Fruit fly (Drosophila melanogaster) whole organism, adult: Measurements from ENCODE around the gene sff.
A peak's percentile ranks its signal among the peaks of the same experiment; 100 is the strongest.

Source experiments
- CG11617 ChIP-seq: fragments of 200-800 bp; sonication (Bioruptor generic); optimal IDR thresholded peaks from 2 replicates; lab custom pipeline; 2017; ENCODE audit warnings: mild to moderate bottlenecking, missing biosample characterization, missing genetic modification reagents, missing genetic modification characterization
- CG33017 ChIP-seq: fragments of 200-800 bp; sonication (Bioruptor generic); optimal IDR thresholded peaks from 2 replicates; lab custom pipeline; 2018; ENCODE audit warnings: missing biosample characterization, mild to moderate bottlenecking, missing genetic modification characterization, moderate library complexity
- Crg-1 ChIP-seq: fragments of 200-800 bp; sonication (Bioruptor generic); optimal IDR thresholded peaks from 2 replicates; lab custom pipeline; 2016; ENCODE audit warnings: missing biosample characterization, missing genetic modification characterization
- bab1 ChIP-seq: fragments of 200-800 bp; sonication (Bioruptor generic); optimal IDR thresholded peaks from 3 replicates; lab custom pipeline; 2019; ENCODE audit warnings: missing biosample characterization, mild to moderate bottlenecking, missing genetic modification characterization, moderate library complexity
- kay ChIP-seq: fragments of 200-800 bp; sonication (Bioruptor generic); peaks from one replicate; lab custom pipeline; 2016; ENCODE audit warnings: missing biosample characterization, missing genetic modification characterization, borderline replicate concordance
- tj ChIP-seq: fragments of 200-800 bp; sonication (Bioruptor generic); optimal IDR thresholded peaks from 3 replicates; lab custom pipeline; 2017; ENCODE audit warnings: missing biosample characterization, mild to moderate bottlenecking, missing genetic modification characterization, moderate library complexity

- TF ChIP-seq CG33017 (tag; lab: Kevin White, UChicago) (no peak), Crg-1 (no peak), bab1 (GFP tag; lab: Kevin White, UChicago) (peak; percentile 76), kay (no peak), tj (no peak), CG11617 (peak; percentile 40)
Measured at dm6 chr3L:15967588-15968500, 43.2 kb upstream of the sff start, which contains the start of the genes Brr2 and CG10516.
